Worm (Caenorhabditis elegans) whole organism, L3 larva: Measurements from ENCODE around the gene F43C11.12.

Experiments
- R02D3.7 ChIP-seq: fragments of 150-350 bp; optimal IDR thresholded peaks from 2 replicates; lab custom pipeline; 2014; ENCODE audit warnings: missing biosample characterization, missing genetic modification characterization
- ZK546.5 ChIP-seq: sonication (generic microtip); optimal IDR thresholded peaks from 2 replicates; lab custom pipeline; 2017; ENCODE audit warnings: missing biosample characterization, missing genetic modification characterization
- ama-1 ChIP-seq: fragments of 150-350 bp; optimal IDR thresholded peaks from 2 replicates; lab custom pipeline; 2018
- ceh-16 ChIP-seq: sonication (generic microtip); optimal IDR thresholded peaks from 2 replicates; lab custom pipeline; 2017; ENCODE audit warnings: missing biosample characterization, missing genetic modification characterization
- ceh-28 ChIP-seq: fragments of 150-350 bp; optimal IDR thresholded peaks from 2 replicates; lab custom pipeline; 2014; ENCODE audit warnings: missing biosample characterization, missing genetic modification reagents, missing genetic modification characterization
- ceh-9 ChIP-seq: sonication (generic microtip); optimal IDR thresholded peaks from 2 replicates; lab custom pipeline; 2018; ENCODE audit warnings: missing biosample characterization, missing genetic modification characterization
- daf-12 ChIP-seq: fragments of 150-350 bp; optimal IDR thresholded peaks from 2 replicates; lab custom pipeline; 2014; ENCODE audit warnings: missing biosample characterization, missing genetic modification reagents, missing genetic modification characterization
- egl-5 ChIP-seq: fragments of 150-350 bp; optimal IDR thresholded peaks from 2 replicates; lab custom pipeline; 2017; ENCODE audit warnings: missing biosample characterization, missing genetic modification reagents, missing genetic modification characterization, inconsistent platforms
- elt-2 ChIP-seq: sonication (generic microtip); optimal IDR thresholded peaks from 2 replicates; lab custom pipeline; 2016; ENCODE audit warnings: missing genetic modification reagents, mild to moderate bottlenecking, missing genetic modification characterization, missing compliant biosample characterization
- elt-3 ChIP-seq, 3 experiments: fragments of 150-350 bp in 1 of 3; sonication (generic microtip) in 2 of 3; optimal IDR thresholded peaks; 2 replicates in 2 of 3; 4 replicates in 1 of 3; lab custom pipeline; 2014 to 2017; ENCODE audit warnings: missing biosample characterization in 3 of 3, missing genetic modification characterization in 3 of 3
- eor-1 ChIP-seq, 2 experiments: fragments of 150-350 bp; optimal IDR thresholded peaks; 2 replicates each; lab custom pipeline; 2014 to 2018; ENCODE audit warnings: missing biosample characterization in 2 of 2, missing genetic modification characterization in 2 of 2
- fkh-10 ChIP-seq: sonication (generic microtip); optimal IDR thresholded peaks from 2 replicates; lab custom pipeline; 2017; ENCODE audit warnings: missing biosample characterization, missing genetic modification reagents, missing genetic modification characterization
- fos-1 ChIP-seq: fragments of 150-350 bp; optimal IDR thresholded peaks from 2 replicates; lab custom pipeline; 2014; ENCODE audit warnings: missing biosample characterization, missing genetic modification characterization
- hmg-11 ChIP-seq: sonication (generic microtip); optimal IDR thresholded peaks from 2 replicates; lab custom pipeline; 2016; ENCODE audit warnings: missing genetic modification characterization, missing compliant biosample characterization
- jun-1 ChIP-seq: fragments of 150-350 bp; optimal IDR thresholded peaks from 2 replicates; lab custom pipeline; 2014; ENCODE audit warnings: missing biosample characterization, missing genetic modification reagents, missing genetic modification characterization
- lin-39 ChIP-seq: fragments of 150-350 bp; optimal IDR thresholded peaks from 2 replicates; lab custom pipeline; 2018; ENCODE audit warnings: missing biosample characterization, missing genetic modification reagents, missing genetic modification characterization
- lsy-12 ChIP-seq: sonication (generic microtip); optimal IDR thresholded peaks from 2 replicates; lab custom pipeline; 2016; ENCODE audit warnings: mild to moderate bottlenecking, missing genetic modification characterization, missing compliant biosample characterization
- mml-1 ChIP-seq: fragments of 150-350 bp; sonication (generic microtip); optimal IDR thresholded peaks from 3 replicates; lab custom pipeline; 2014; ENCODE audit warnings: missing biosample characterization, missing genetic modification characterization
- nfya-1 ChIP-seq: sonication (generic microtip); optimal IDR thresholded peaks from 2 replicates; lab custom pipeline; 2017; ENCODE audit warnings: missing genetic modification characterization, mild to moderate bottlenecking, missing compliant biosample characterization, antibody characterized with exemption, moderate library complexity; ENCODE audit not compliant: insufficient read depth
- nhr-11 ChIP-seq: fragments of 150-350 bp; optimal IDR thresholded peaks from 2 replicates; lab custom pipeline; 2014; ENCODE audit warnings: missing biosample characterization, missing genetic modification characterization
- nhr-25 ChIP-seq: sonication (generic microtip); optimal IDR thresholded peaks from 2 replicates; lab custom pipeline; 2017; ENCODE audit warnings: missing biosample characterization, missing genetic modification characterization
- nhr-43 ChIP-seq: sonication (generic microtip); optimal IDR thresholded peaks from 2 replicates; lab custom pipeline; 2016; ENCODE audit warnings: mild to moderate bottlenecking, missing genetic modification characterization, missing compliant biosample characterization; ENCODE audit not compliant: poor library complexity, severe bottlenecking
- nhr-67 ChIP-seq: fragments of 150-350 bp; optimal IDR thresholded peaks from 2 replicates; lab custom pipeline; 2014; ENCODE audit warnings: missing biosample characterization, missing genetic modification characterization
- nhr-76 ChIP-seq: fragments of 150-350 bp; sonication (generic microtip); optimal IDR thresholded peaks from 5 replicates; lab custom pipeline; 2014; ENCODE audit warnings: missing biosample characterization, missing genetic modification characterization
- pha-4 ChIP-seq: fragments of 150-350 bp; optimal IDR thresholded peaks from 2 replicates; lab custom pipeline; 2014; ENCODE audit warnings: missing biosample characterization, missing genetic modification reagents, missing genetic modification characterization
- sea-2 ChIP-seq: fragments of 150-350 bp; sonication (generic microtip); optimal IDR thresholded peaks from 4 replicates; lab custom pipeline; 2014; ENCODE audit warnings: missing biosample characterization, missing genetic modification reagents, missing genetic modification characterization
- skn-1 ChIP-seq: fragments of 150-350 bp; optimal IDR thresholded peaks from 2 replicates; lab custom pipeline; 2014; ENCODE audit warnings: missing biosample characterization, missing genetic modification characterization
- snpc-4 ChIP-seq: fragments of 150-350 bp; optimal IDR thresholded peaks from 2 replicates; lab custom pipeline; 2014; ENCODE audit warnings: missing biosample characterization, missing genetic modification characterization
- unc-62 ChIP-seq: fragments of 150-350 bp; sonication (generic microtip); optimal IDR thresholded peaks from 4 replicates; lab custom pipeline; 2014; ENCODE audit warnings: missing biosample characterization, missing genetic modification reagents, missing genetic modification characterization
- ztf-11 ChIP-seq: fragments of 150-350 bp; optimal IDR thresholded peaks from 2 replicates; lab custom pipeline; 2014; ENCODE audit warnings: missing biosample characterization, missing genetic modification characterization

Gene F43C11.12

DNA sequence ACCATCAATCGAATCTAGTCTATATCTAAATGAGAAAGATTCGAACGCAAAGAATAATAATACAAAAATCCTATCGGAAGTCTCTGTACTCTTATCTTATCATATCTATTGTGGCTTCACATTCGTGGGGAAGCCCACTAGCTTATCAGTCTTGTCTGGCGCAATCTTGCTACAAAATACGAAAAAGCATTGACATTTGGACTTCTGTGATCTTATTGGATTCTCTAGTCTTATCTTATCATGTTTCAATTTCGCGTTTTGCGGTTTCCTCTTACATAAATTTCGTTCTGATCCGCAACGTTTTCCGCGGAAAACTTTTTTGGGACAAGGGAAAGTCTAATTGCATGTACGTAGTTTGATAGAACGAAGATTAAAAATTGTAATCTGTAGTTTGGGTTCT is 33.3 kb upstream of the F43C11.12 start:
- peak; percentile 86 for TF ChIP-seq nhr-43 (tag; lab: Kevin White, UChicago)
- TF ChIP-seq elt-3 (tag; optimal IDR thresholded peaks at IDR 0.05; lab: Kevin White, UChicago) = peak; percentile 14 to 96 (median 93)
- TF ChIP-seq sea-2 (GFP tag; lab: Kevin White, UChicago) = no peak

DNA sequence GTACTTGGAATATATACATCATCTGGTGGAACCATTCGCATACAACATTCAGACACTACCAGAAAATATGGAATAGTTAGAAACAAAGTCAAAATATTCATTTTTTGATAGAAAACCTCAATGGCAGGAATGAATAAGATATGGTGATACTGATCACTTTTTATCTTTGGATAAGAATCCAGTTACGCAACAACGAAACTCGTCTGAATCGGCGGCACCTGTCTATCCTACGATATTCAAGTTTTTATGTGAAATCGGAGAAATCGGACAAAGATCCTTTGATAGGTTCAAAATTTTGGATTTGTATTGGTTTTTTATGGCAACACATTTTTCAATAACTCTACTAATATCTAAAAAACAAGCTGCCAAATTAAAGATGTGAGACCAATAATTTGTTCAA is 32.4 kb upstream of the F43C11.12 start, which contains the start of gene F16G10.14:
Gene F16G10.14, minus strand, starts transcription at position 101 of the 400 bp plus-strand sequence.
- TF ChIP-seq eor-1 (tag; optimal IDR thresholded peaks at IDR 0.05; lab: Kevin White, UChicago) (no peak), ceh-28 (tag; lab: Kevin White, UChicago) (no peak), nhr-67 (tag; lab: Kevin White, UChicago) (no peak), lsy-12 (tag; lab: Kevin White, UChicago) (no peak), nfya-1 (no peak), R02D3.7 (tag; lab: Kevin White, UChicago) (no peak), fos-1 (tag; lab: Kevin White, UChicago) (no peak), ceh-9 (tag; lab: Kevin White, UChicago) (no peak), skn-1 (no peak), unc-62 (GFP tag; lab: Kevin White, UChicago) (no peak), nhr-43 (tag; lab: Kevin White, UChicago) (no peak), nhr-25 (tag; lab: Kevin White, UChicago) (no peak), jun-1 (tag; lab: Kevin White, UChicago) (no peak), hmg-11 (tag; lab: Kevin White, UChicago) (no peak), ztf-11 (tag; lab: Kevin White, UChicago) (no peak), daf-12 (no peak)

- TF ChIP-seq hmg-11 (tag; lab: Kevin White, UChicago) = no peak
These were observed 29.3 kb upstream of the F43C11.12 start, which contains the start of gene F16G10.13 for ce11 chrII:2395864-2396263. F16G10.13 (minus strand) TSS chrII:2395964.

ce11 chrII:2393821-2394220 is 27.3 kb upstream of the F43C11.12 start, which contains the start of gene F16G10.11:
F16G10.11 (minus strand) TSS chrII:2393921.
- TF ChIP-seq jun-1 (tag; lab: Kevin White, UChicago) (no peak), mml-1 (tag; lab: Kevin White, UChicago) (no peak), nhr-43 (tag; lab: Kevin White, UChicago) (no peak), fos-1 (tag; lab: Kevin White, UChicago) (no peak), skn-1 (no peak), lsy-12 (tag; lab: Kevin White, UChicago) (no peak), nhr-76 (tag; lab: Kevin White, UChicago) (no peak)

ce11 chrII:2390884-2391283 is 24.4 kb upstream of the F43C11.12 start, which contains the start of gene F16G10.10:
F16G10.10 (minus strand) TSS chrII:2390984.
- TF ChIP-seq ceh-16 (tag; lab: Kevin White, UChicago) (no peak), lsy-12 (tag; lab: Kevin White, UChicago) (no peak), pha-4 (tag; lab: Kevin White, UChicago) (no peak), hmg-11 (tag; lab: Kevin White, UChicago) (no peak), lin-39 (tag; lab: Kevin White, UChicago) (no peak)

ce11 chrII:2385495-2385894 is 19.0 kb upstream of the F43C11.12 start, which contains the start of gene F16G10.9:
F16G10.9 (minus strand) TSS chrII:2385595.
- TF ChIP-seq elt-2 (tag; lab: Kevin White, UChicago) (no peak), nfya-1 (no peak), nhr-43 (tag; lab: Kevin White, UChicago) (no peak), fkh-10 (GFP tag; lab: Kevin White, UChicago) (no peak), lsy-12 (tag; lab: Kevin White, UChicago) (no peak), ztf-11 (tag; lab: Kevin White, UChicago) (no peak), ama-1 (lab: Kevin White, UChicago) (no peak), hmg-11 (tag; lab: Kevin White, UChicago) (no peak), skn-1 (no peak), snpc-4 (no peak), egl-5 (tag; lab: Kevin White, UChicago) (no peak), unc-62 (GFP tag; lab: Kevin White, UChicago) (no peak), ZK546.5 (tag; lab: Kevin White, UChicago) (no peak), daf-12 (no peak), ceh-9 (tag; lab: Kevin White, UChicago) (no peak), eor-1 (tag; optimal IDR thresholded peaks at IDR 0.05; lab: Kevin White, UChicago) (no peak), lin-39 (tag; lab: Kevin White, UChicago) (no peak), nhr-11 (no peak), ceh-28 (tag; lab: Kevin White, UChicago) (no peak)
- TF ChIP-seq, all 47 proteins: peak for 0
